Worm (Caenorhabditis elegans): ENCODE measurements around the gene Y24F12A.1.

DNA sequence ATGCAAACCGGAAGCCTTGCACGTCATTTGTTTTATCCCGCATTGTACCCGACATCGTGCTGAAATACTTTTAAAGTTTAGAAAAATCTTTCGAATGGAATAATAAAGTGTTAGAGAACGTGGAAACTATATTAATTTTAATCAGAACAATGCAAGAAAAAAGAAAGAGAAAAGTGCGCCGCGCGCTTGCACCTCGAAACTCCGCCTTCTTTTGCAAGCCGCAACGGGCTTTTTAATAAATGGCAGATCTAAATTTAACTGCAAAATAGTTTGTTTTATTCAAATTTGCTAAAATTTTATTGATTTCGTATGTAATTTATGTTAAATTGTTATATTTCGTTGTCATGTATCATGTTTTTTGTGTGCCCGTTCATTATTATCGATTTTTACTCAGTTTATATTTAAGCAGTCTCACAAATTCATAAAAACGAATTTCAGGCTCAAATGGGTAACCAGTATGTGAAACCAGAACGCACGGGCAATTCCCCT, 47.0 kb downstream of the Y24F12A.1 start, which contains the start of the genes acl-3 and ndub-6:
- TF ChIP-seq ama-1 (optimal IDR thresholded peaks at IDR 0.05) (no peak), flt-1 (GFP tag; IDR thresholded peaks at IDR 0.05) (no peak), ceh-36 (tag; optimal IDR thresholded peaks at IDR 0.05) (no peak), B0310.2 (tag; optimal IDR thresholded peaks at IDR 0.05) (no peak), pes-1 (GFP tag; IDR thresholded peaks at IDR 0.05) (no peak), tbx-11 (GFP tag; IDR thresholded peaks at IDR 0.05) (no peak)

Measured in whole organism, early embryonic.